Worm (Caenorhabditis elegans): ENCODE measurements around the gene M117.6.

- TF ChIP-seq nhr-23 (tag; optimal IDR thresholded peaks at IDR 0.05) (no peak), nhr-237 (tag; optimal IDR thresholded peaks at IDR 0.05) (no peak), aly-2 (tag; optimal IDR thresholded peaks at IDR 0.05) (no peak), lsy-2 (tag; optimal IDR thresholded peaks at IDR 0.05) (no peak), unc-62 (GFP tag; optimal IDR thresholded peaks at IDR 0.05) (no peak), mdl-1 (tag; optimal IDR thresholded peaks at IDR 0.05) (no peak), ceh-16 (tag; optimal IDR thresholded peaks at IDR 0.05) (no peak), zag-1 (tag; optimal IDR thresholded peaks at IDR 0.05) (no peak), C34F6.9 (tag; optimal IDR thresholded peaks at IDR 0.05) (no peak), ztf-11 (tag; optimal IDR thresholded peaks at IDR 0.05) (no peak), nhr-11 (tag; optimal IDR thresholded peaks at IDR 0.05) (no peak)
These were observed 24.9 kb downstream of the M117.6 start, which contains the start of gene H01G02.4 for ce11 chrIV:11803044-11803443.
